Fruit fly (Drosophila melanogaster): ENCODE data around the gene CG34417.

The CG34417 gene

dm6 chrX:6549428-6550117 is 9.0 kb downstream of the CG34417 start:
- peak; percentile 88 for TF ChIP-seq CG12768 (GFP tag; optimal IDR thresholded peaks at IDR 0.05)
- no peak for TF ChIP-seq kay (GFP tag; ENCODE audit: borderline replicate concordance)
- peak; percentile 88 for TF ChIP-seq CG14711 (tag; optimal IDR thresholded peaks at IDR 0.05)
- peak; percentile 33 for TF ChIP-seq cic (GFP tag; optimal IDR thresholded peaks at IDR 0.05)
- TF ChIP-seq CG33017 (tag; optimal IDR thresholded peaks at IDR 0.05) = peak; percentile 83
- peak; percentile 81 for TF ChIP-seq toe (GFP tag; optimal IDR thresholded peaks at IDR 0.05)
- TF ChIP-seq Clk (GFP tag; optimal IDR thresholded peaks at IDR 0.05) = peak; percentile 66
- TF ChIP-seq ovo (GFP tag; optimal IDR thresholded peaks at IDR 0.05) = peak; percentile 31
- TF ChIP-seq CG11617 (GFP tag; optimal IDR thresholded peaks at IDR 0.05) = peak; percentile 67
- TF ChIP-seq tj (GFP tag; optimal IDR thresholded peaks at IDR 0.05) = peak; percentile 60
- TF ChIP-seq bab1 (GFP tag; optimal IDR thresholded peaks at IDR 0.05) = peak; percentile 86
- TF ChIP-seq cnc (optimal IDR thresholded peaks at IDR 0.05) = no peak
- peak; percentile 87 for TF ChIP-seq CG7101 (tag; optimal IDR thresholded peaks at IDR 0.05)
- TF ChIP-seq CG1620 (GFP tag; optimal IDR thresholded peaks at IDR 0.05) = peak; percentile 90
- peak; percentile 42 for TF ChIP-seq Crg-1 (GFP tag; optimal IDR thresholded peaks at IDR 0.05)
- TF ChIP-seq Hr96 (GFP tag; optimal IDR thresholded peaks at IDR 0.05) = peak; percentile 89
- peak; percentile 78 for TF ChIP-seq pad (GFP tag; optimal IDR thresholded peaks at IDR 0.05)
- TF ChIP-seq Mnt (GFP tag; optimal IDR thresholded peaks at IDR 0.05) = peak; percentile 64
- TF ChIP-seq CG5204 (GFP tag; optimal IDR thresholded peaks at IDR 0.05) = peak; percentile 82
- TF ChIP-seq CG7045 (GFP tag; optimal IDR thresholded peaks at IDR 0.05) = peak; percentile 87

dm6 chrX:6550118-6550502 is 9.5 kb downstream of the CG34417 start:
- TF ChIP-seq Crg-1 (GFP tag; optimal IDR thresholded peaks at IDR 0.05) (no peak), Hr96 (GFP tag; optimal IDR thresholded peaks at IDR 0.05) (no peak), CG33017 (tag; optimal IDR thresholded peaks at IDR 0.05) (no peak), CG5204 (GFP tag; optimal IDR thresholded peaks at IDR 0.05) (no peak), bab1 (GFP tag; optimal IDR thresholded peaks at IDR 0.05) (no peak), toe (GFP tag; optimal IDR thresholded peaks at IDR 0.05) (no peak), pad (GFP tag; optimal IDR thresholded peaks at IDR 0.05) (no peak), Mnt (GFP tag; optimal IDR thresholded peaks at IDR 0.05) (no peak)

- TF ChIP-seq tj (GFP tag; optimal IDR thresholded peaks at IDR 0.05) = no peak
- no peak for TF ChIP-seq CG7045 (GFP tag; optimal IDR thresholded peaks at IDR 0.05)
- no peak for TF ChIP-seq CG33017 (tag; optimal IDR thresholded peaks at IDR 0.05)
- TF ChIP-seq CG5204 (GFP tag; optimal IDR thresholded peaks at IDR 0.05) = no peak
- no peak for TF ChIP-seq Crg-1 (GFP tag; optimal IDR thresholded peaks at IDR 0.05)
- TF ChIP-seq CG1620 (GFP tag; optimal IDR thresholded peaks at IDR 0.05) = no peak
- no peak for TF ChIP-seq Clk (GFP tag; optimal IDR thresholded peaks at IDR 0.05)
- TF ChIP-seq CG11617 (GFP tag; optimal IDR thresholded peaks at IDR 0.05) = no peak
- TF ChIP-seq ovo (GFP tag; optimal IDR thresholded peaks at IDR 0.05) = no peak
- no peak for TF ChIP-seq kay (GFP tag; ENCODE audit: borderline replicate concordance)
- TF ChIP-seq pad (GFP tag; optimal IDR thresholded peaks at IDR 0.05) = no peak
- TF ChIP-seq cic (GFP tag; optimal IDR thresholded peaks at IDR 0.05) = no peak
These were observed 10.9 kb downstream of the CG34417 start for dm6 chrX:6551464-6551863.

dm6 chrX:6571234-6571915 is 30.8 kb downstream of the CG34417 start:
- TF ChIP-seq CG33017 (tag; optimal IDR thresholded peaks at IDR 0.05) = peak; percentile 42
- TF ChIP-seq CG7045 (GFP tag; optimal IDR thresholded peaks at IDR 0.05) = peak; percentile 45
- no peak for TF ChIP-seq cnc (optimal IDR thresholded peaks at IDR 0.05)
- TF ChIP-seq CG5204 (GFP tag; optimal IDR thresholded peaks at IDR 0.05) = peak; percentile 7
- TF ChIP-seq CG12768 (GFP tag; optimal IDR thresholded peaks at IDR 0.05) = no peak
- peak; percentile 22 for TF ChIP-seq Hr96 (GFP tag; optimal IDR thresholded peaks at IDR 0.05)
- TF ChIP-seq CG7101 (tag; optimal IDR thresholded peaks at IDR 0.05) = peak; percentile 48
- TF ChIP-seq ovo (GFP tag; optimal IDR thresholded peaks at IDR 0.05) = no peak
- TF ChIP-seq CG14711 (tag; optimal IDR thresholded peaks at IDR 0.05) = peak; percentile 53
- peak; percentile 63 for TF ChIP-seq pad (GFP tag; optimal IDR thresholded peaks at IDR 0.05)
- peak; percentile 22 for TF ChIP-seq tj (GFP tag; optimal IDR thresholded peaks at IDR 0.05)
- TF ChIP-seq CG11617 (GFP tag; optimal IDR thresholded peaks at IDR 0.05) = peak; percentile 25
- TF ChIP-seq bab1 (GFP tag; optimal IDR thresholded peaks at IDR 0.05) = no peak
- TF ChIP-seq CG1620 (GFP tag; optimal IDR thresholded peaks at IDR 0.05) = no peak
- peak; percentile 21 for TF ChIP-seq toe (GFP tag; optimal IDR thresholded peaks at IDR 0.05)

- TF ChIP-seq bab1 (GFP tag; optimal IDR thresholded peaks at IDR 0.05) (no peak), CG14711 (tag; optimal IDR thresholded peaks at IDR 0.05) (no peak), CG7101 (tag; optimal IDR thresholded peaks at IDR 0.05) (no peak), tj (GFP tag; optimal IDR thresholded peaks at IDR 0.05) (no peak), CG11617 (GFP tag; optimal IDR thresholded peaks at IDR 0.05) (no peak), CG1620 (GFP tag; optimal IDR thresholded peaks at IDR 0.05) (no peak), toe (GFP tag; optimal IDR thresholded peaks at IDR 0.05) (no peak), CG7045 (GFP tag; optimal IDR thresholded peaks at IDR 0.05) (no peak), Clk (GFP tag; optimal IDR thresholded peaks at IDR 0.05) (no peak), cic (GFP tag; optimal IDR thresholded peaks at IDR 0.05) (no peak), kay (GFP tag; ENCODE audit: borderline replicate concordance) (no peak), CG5204 (GFP tag; optimal IDR thresholded peaks at IDR 0.05) (no peak), CG12768 (GFP tag; optimal IDR thresholded peaks at IDR 0.05) (no peak), Mnt (GFP tag; optimal IDR thresholded peaks at IDR 0.05) (no peak), pad (GFP tag; optimal IDR thresholded peaks at IDR 0.05) (no peak), ovo (GFP tag; optimal IDR thresholded peaks at IDR 0.05) (no peak), Hr96 (GFP tag; optimal IDR thresholded peaks at IDR 0.05) (no peak), cnc (optimal IDR thresholded peaks at IDR 0.05) (no peak), Crg-1 (GFP tag; optimal IDR thresholded peaks at IDR 0.05) (no peak)
These were observed 33.2 kb downstream of the CG34417 start for dm6 chrX:6573799-6574198.

Measured in whole organism, adult.